Fruit fly (Drosophila melanogaster) whole organism, embryonic: ENCODE measurements around the gene cv-c.
A peak's percentile ranks its signal among the peaks of the same experiment; 100 is the strongest.

Source experiments
- Abd-B ChIP-seq: fragments of 200-800 bp; sonication (Bioruptor generic); optimal IDR thresholded peaks from 2 replicates; lab custom pipeline; 2018; ENCODE audit warnings: missing biosample characterization, mild to moderate bottlenecking, missing genetic modification characterization, moderate library complexity
- Atf-2 ChIP-seq: fragments of 200-800 bp; sonication (Bioruptor generic); optimal IDR thresholded peaks from 2 replicates; lab custom pipeline; 2016; ENCODE audit warnings: missing biosample characterization, missing genetic modification characterization
- BEAF-32 ChIP-seq: fragments of 200-800 bp; sonication (Bioruptor generic); optimal IDR thresholded peaks from 3 replicates; lab custom pipeline; 2017; ENCODE audit warnings: missing biosample characterization, missing genetic modification characterization, mild to moderate bottlenecking, moderate library complexity, missing genetic modification reagents
- Blimp-1 ChIP-seq: fragments of 200-800 bp; sonication (Bioruptor generic); optimal IDR thresholded peaks from 3 replicates; lab custom pipeline; 2018; ENCODE audit warnings: missing biosample characterization, missing genetic modification characterization, mild to moderate bottlenecking, moderate library complexity, missing genetic modification reagents
- BtbVII ChIP-seq: fragments of 200-800 bp; sonication (Bioruptor generic); optimal IDR thresholded peaks from 3 replicates; lab custom pipeline; 2017; ENCODE audit warnings: missing biosample characterization, mild to moderate bottlenecking, missing genetic modification characterization
- CG1024 ChIP-seq: fragments of 200-800 bp; sonication (Bioruptor generic); IDR thresholded peaks from 2 replicates; pipeline ENCODE4 v1.3.6; 2022; ENCODE audit warnings: missing biosample characterization, missing genetic modification characterization
- CG11093 ChIP-seq: fragments of 200-800 bp; sonication (Bioruptor generic); IDR thresholded peaks from 3 replicates; pipeline ENCODE4 v1.3.6; 2022; ENCODE audit warnings: missing biosample characterization, missing genetic modification characterization
- CG12071 ChIP-seq: fragments of 200-800 bp; sonication (Bioruptor generic); optimal IDR thresholded peaks from 3 replicates; lab custom pipeline; 2018; ENCODE audit warnings: missing biosample characterization, mild to moderate bottlenecking, missing genetic modification characterization
- CG12104 ChIP-seq: fragments of 200-800 bp; sonication (Bioruptor generic); optimal IDR thresholded peaks from 3 replicates; lab custom pipeline; 2016; ENCODE audit warnings: missing biosample characterization, missing genetic modification characterization
- CG12942 ChIP-seq: fragments of 200-800 bp; sonication (Bioruptor generic); optimal IDR thresholded peaks from 3 replicates; lab custom pipeline; 2016; ENCODE audit warnings: missing biosample characterization, missing genetic modification characterization
- CG13424 ChIP-seq: fragments of 200-800 bp; sonication (Bioruptor generic); optimal IDR thresholded peaks from 2 replicates; lab custom pipeline; 2019; ENCODE audit warnings: missing biosample characterization, mild to moderate bottlenecking, missing genetic modification characterization, moderate library complexity
- CG14050 ChIP-seq: fragments of 200-800 bp; sonication (Bioruptor generic); IDR thresholded peaks from 3 replicates; pipeline ENCODE4 v1.3.6; 2022; ENCODE audit warnings: missing biosample characterization, missing genetic modification characterization
- CG15601 ChIP-seq: fragments of 200-800 bp; sonication (Bioruptor generic); optimal IDR thresholded peaks from 3 replicates; lab custom pipeline; 2019; ENCODE audit warnings: missing biosample characterization, mild to moderate bottlenecking, missing genetic modification characterization, moderate library complexity
- CG16779 ChIP-seq: fragments of 200-800 bp; sonication (Bioruptor generic); IDR thresholded peaks from 2 replicates; pipeline ENCODE4 v1.3.6; 2022; ENCODE audit warnings: missing biosample characterization, missing genetic modification characterization
- CG17359 ChIP-seq: fragments of 200-800 bp; sonication (Bioruptor generic); optimal IDR thresholded peaks from 3 replicates; lab custom pipeline; 2018; ENCODE audit warnings: missing biosample characterization, mild to moderate bottlenecking, missing genetic modification characterization, moderate library complexity
- CG17361 ChIP-seq: fragments of 200-800 bp; sonication (Bioruptor generic); IDR thresholded peaks from 3 replicates; pipeline ENCODE4 v1.3.6; 2022; ENCODE audit warnings: missing biosample characterization, missing genetic modification characterization
- CG17385 ChIP-seq: fragments of 200-800 bp; sonication (Bioruptor generic); optimal IDR thresholded peaks from 3 replicates; lab custom pipeline; 2018; ENCODE audit warnings: missing biosample characterization, mild to moderate bottlenecking, missing genetic modification characterization
- CG1792 ChIP-seq: fragments of 200-800 bp; sonication (Bioruptor generic); optimal IDR thresholded peaks from 2 replicates; lab custom pipeline; 2016; ENCODE audit warnings: missing biosample characterization, missing genetic modification characterization
- CG2129 ChIP-seq: fragments of 200-800 bp; sonication (Bioruptor generic); IDR thresholded peaks from 2 replicates; pipeline ENCODE4 v1.3.6; 2022; ENCODE audit warnings: missing biosample characterization, missing genetic modification characterization; ENCODE audit not compliant: partially characterized antibody
- CG3163 ChIP-seq: fragments of 200-800 bp; sonication (Bioruptor generic); optimal IDR thresholded peaks from 3 replicates; lab custom pipeline; 2016; ENCODE audit warnings: missing biosample characterization, missing genetic modification characterization
- CG33557 ChIP-seq: fragments of 200-800 bp; sonication (Bioruptor generic); optimal IDR thresholded peaks from 2 replicates; lab custom pipeline; 2019; ENCODE audit warnings: missing biosample characterization, mild to moderate bottlenecking, missing genetic modification characterization, moderate library complexity
- CG3407 ChIP-seq: fragments of 200-800 bp; sonication (Bioruptor generic); optimal IDR thresholded peaks from 2 replicates; lab custom pipeline; 2018; ENCODE audit warnings: missing biosample characterization, mild to moderate bottlenecking, missing genetic modification characterization
- CG3847 ChIP-seq: fragments of 200-800 bp; sonication (Bioruptor generic); IDR thresholded peaks from 2 replicates; pipeline ENCODE4 v1.3.6; 2022; ENCODE audit warnings: missing biosample characterization, missing genetic modification characterization
- CG4730 ChIP-seq: fragments of 200-800 bp; sonication (Bioruptor generic); IDR thresholded peaks from 2 replicates; pipeline ENCODE4 v1.3.6; 2022; ENCODE audit warnings: missing biosample characterization, missing genetic modification characterization
- CG4854 ChIP-seq: fragments of 200-800 bp; sonication (Bioruptor generic); optimal IDR thresholded peaks from 2 replicates; lab custom pipeline; 2016; ENCODE audit warnings: missing biosample characterization, missing genetic modification characterization, inconsistent platforms
- CG7271 ChIP-seq: fragments of 200-800 bp; sonication (Bioruptor generic); optimal IDR thresholded peaks from 2 replicates; lab custom pipeline; 2018; ENCODE audit warnings: missing biosample characterization, mild to moderate bottlenecking, missing genetic modification characterization, moderate library complexity
- CG7556 ChIP-seq: fragments of 200-800 bp; sonication (Bioruptor generic); optimal IDR thresholded peaks from 2 replicates; lab custom pipeline; 2017; ENCODE audit warnings: missing biosample characterization, mild to moderate bottlenecking, missing genetic modification characterization
- CG8359 ChIP-seq: fragments of 200-800 bp; sonication (Bioruptor generic); optimal IDR thresholded peaks from 2 replicates; lab custom pipeline; 2017; ENCODE audit warnings: missing biosample characterization, mild to moderate bottlenecking, missing genetic modification characterization, borderline replicate concordance
- CG9817 ChIP-seq: fragments of 200-800 bp; sonication (Bioruptor generic); optimal IDR thresholded peaks from 2 replicates; lab custom pipeline; 2018; ENCODE audit warnings: missing biosample characterization, mild to moderate bottlenecking, missing genetic modification characterization, moderate library complexity
- CoRest ChIP-seq: fragments of 200-800 bp; sonication (Bioruptor generic); optimal IDR thresholded peaks from 3 replicates; lab custom pipeline; 2018; ENCODE audit warnings: missing biosample characterization, mild to moderate bottlenecking, missing genetic modification characterization, moderate library complexity
- D19A ChIP-seq: fragments of 200-800 bp; optimal IDR thresholded peaks from 3 replicates; lab custom pipeline; 2019; ENCODE audit warnings: missing biosample characterization, mild to moderate bottlenecking, missing genetic modification characterization, moderate library complexity
- Fer3 ChIP-seq: fragments of 200-800 bp; sonication (Bioruptor generic); optimal IDR thresholded peaks from 2 replicates; lab custom pipeline; 2018; ENCODE audit warnings: missing biosample characterization, mild to moderate bottlenecking, missing genetic modification characterization, moderate library complexity
- Gsc ChIP-seq: fragments of 200-800 bp; sonication (Bioruptor generic); IDR thresholded peaks from 2 replicates; pipeline ENCODE4 v1.3.6; 2022; ENCODE audit warnings: missing biosample characterization, missing genetic modification characterization
- HHEX ChIP-seq: fragments of 200-800 bp; sonication (Bioruptor generic); optimal IDR thresholded peaks from 3 replicates; lab custom pipeline; 2017; ENCODE audit warnings: missing biosample characterization, mild to moderate bottlenecking, missing genetic modification characterization, missing genetic modification reagents
- NC2α ChIP-seq: fragments of 200-800 bp; sonication (Bioruptor generic); optimal IDR thresholded peaks from 2 replicates; lab custom pipeline; 2016; ENCODE audit warnings: missing biosample characterization, missing genetic modification characterization
- Spps ChIP-seq: fragments of 200-800 bp; sonication (Bioruptor generic); optimal IDR thresholded peaks from 2 replicates; lab custom pipeline; 2018; ENCODE audit warnings: missing biosample characterization, mild to moderate bottlenecking, missing genetic modification characterization
- cg ChIP-seq: fragments of 200-800 bp; sonication (Bioruptor generic); optimal IDR thresholded peaks from 3 replicates; lab custom pipeline; 2019; ENCODE audit warnings: missing biosample characterization, mild to moderate bottlenecking, missing genetic modification characterization, moderate library complexity
- dan ChIP-seq: fragments of 200-800 bp; sonication (Bioruptor generic); IDR thresholded peaks from 2 replicates; pipeline ENCODE4 v1.3.6; 2022; ENCODE audit warnings: missing biosample characterization, missing genetic modification characterization
- danr ChIP-seq: fragments of 200-800 bp; sonication (Bioruptor generic); IDR thresholded peaks from 2 replicates; pipeline ENCODE4 v1.3.6; 2022; ENCODE audit warnings: missing biosample characterization, missing genetic modification characterization
- fru ChIP-seq: fragments of >200 bp; optimal IDR thresholded peaks from 2 replicates; lab custom pipeline; 2017
- her ChIP-seq: fragments of 200-800 bp; sonication (Bioruptor generic); optimal IDR thresholded peaks from 2 replicates; lab custom pipeline; 2016; ENCODE audit warnings: missing biosample characterization, missing genetic modification characterization
- jumu ChIP-seq: fragments of 200-800 bp; sonication (Bioruptor generic); optimal IDR thresholded peaks from 3 replicates; lab custom pipeline; 2016; ENCODE audit warnings: missing biosample characterization, missing genetic modification characterization
- pb ChIP-seq: fragments of 200-800 bp; sonication (Bioruptor generic); optimal IDR thresholded peaks from 3 replicates; lab custom pipeline; 2016; ENCODE audit warnings: missing biosample characterization, missing genetic modification characterization
- pfk ChIP-seq: fragments of 200-800 bp; sonication (Bioruptor generic); optimal IDR thresholded peaks from 2 replicates; lab custom pipeline; 2018; ENCODE audit warnings: missing biosample characterization, mild to moderate bottlenecking, missing genetic modification characterization, moderate library complexity
- pho ChIP-seq: fragments of 200-800 bp; sonication (Bioruptor generic); optimal IDR thresholded peaks from 2 replicates; lab custom pipeline; 2016; ENCODE audit warnings: missing biosample characterization, missing genetic modification characterization
- ranshi ChIP-seq: fragments of 200-800 bp; sonication (Bioruptor generic); IDR thresholded peaks from 2 replicates; pipeline ENCODE4 v1.3.6; 2022; ENCODE audit warnings: missing biosample characterization, missing genetic modification characterization
- sd ChIP-seq: fragments of 200-800 bp; sonication (Bioruptor generic); optimal IDR thresholded peaks from 3 replicates; lab custom pipeline; 2018; ENCODE audit warnings: missing biosample characterization, mild to moderate bottlenecking, missing genetic modification characterization, moderate library complexity
- sisA ChIP-seq: fragments of 200-800 bp; sonication (Bioruptor generic); IDR thresholded peaks from 2 replicates; pipeline ENCODE4 v1.3.6; 2022; ENCODE audit warnings: missing biosample characterization, missing genetic modification characterization
- wor ChIP-seq: fragments of 200-800 bp; sonication (Bioruptor generic); IDR thresholded peaks from 2 replicates; pipeline ENCODE4 v1.3.6; 2022; ENCODE audit warnings: missing biosample characterization, missing genetic modification characterization
- yki ChIP-seq: fragments of >200 bp; optimal IDR thresholded peaks from 3 replicates; lab custom pipeline; 2018

cv-c gene

DNA sequence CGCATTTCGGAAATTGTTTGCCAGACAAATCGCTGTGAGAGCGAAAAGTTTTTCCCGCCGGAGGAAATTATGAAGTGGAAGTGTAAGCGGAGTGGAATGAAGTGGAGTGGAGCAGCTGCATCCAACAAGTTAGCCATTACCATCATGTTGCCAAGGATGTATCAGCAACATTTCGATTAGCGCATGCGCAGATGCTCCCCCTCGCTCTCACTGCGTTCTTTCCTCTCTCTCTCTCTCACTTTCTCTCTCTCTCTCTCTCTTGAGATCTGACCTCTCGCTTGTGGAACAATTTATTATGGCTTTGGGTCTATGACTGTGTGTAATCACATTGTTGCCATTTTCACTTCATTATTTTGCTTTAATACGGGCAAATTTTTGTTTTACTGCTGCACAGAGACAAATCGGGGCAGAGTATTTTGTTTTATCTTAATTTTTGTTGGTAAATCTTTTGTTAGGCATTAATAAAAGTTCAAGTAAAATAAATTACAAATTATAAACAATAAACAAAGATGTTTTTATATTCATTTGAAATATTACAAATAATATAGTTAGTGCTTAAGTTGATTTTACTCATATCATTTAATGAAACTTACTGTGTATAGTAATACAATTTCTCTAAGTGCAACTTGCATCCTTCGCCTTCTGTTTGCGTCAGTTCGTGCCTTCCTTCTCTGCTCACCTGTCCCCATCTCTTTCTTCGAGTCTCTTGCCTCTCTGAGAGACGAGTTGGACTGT is 99.0 kb downstream of the cv-c start (continued):
- TF ChIP-seq cg (GFP tag; lab: Kevin White, UChicago) (peak; percentile 1), CG4854 (GFP tag; lab: Kevin White, UChicago) (peak; percentile 33), CG17361 (GFP tag; lab: Robert Waterston, UW) (peak; percentile 90), Atf-2 (GFP tag; lab: Kevin White, UChicago) (no peak), D19A (peak; percentile 81), sd (tag; lab: Kevin White, UChicago) (peak; percentile 75), pb (GFP tag; lab: Kevin White, UChicago) (no peak), Fer3 (tag; lab: Kevin White, UChicago) (peak; percentile 79), CG7556 (peak; percentile 94), CG16779 (0 out of 2 replicates have a peak, but pooled peaks have one; percentile 22), jumu (GFP tag; lab: Kevin White, UChicago) (no peak), CG14050 (GFP tag; lab: Robert Waterston, UW) (peak; percentile 21; the same call in 1 of the 3 replicates), CG12071 (GFP tag; lab: Kevin White, UChicago) (peak; percentile 63), CG15601 (tag; lab: Kevin White, UChicago) (peak; percentile 75), BEAF-32 (GFP tag; lab: Kevin White, UChicago) (no peak), yki (lab: Kevin White, UChicago) (peak; percentile 73), dan (GFP tag; lab: Robert Waterston, UW) (no peak), CG17359 (tag; lab: Kevin White, UChicago) (peak; percentile 85), fru (lab: Kevin White, UChicago) (no peak), CG33557 (peak; percentile 49), CG1024 (GFP tag; lab: Robert Waterston, UW) (no peak; the same call in 1 of the 2 replicates), CoRest (tag; lab: Kevin White, UChicago) (peak; percentile 88), BtbVII (GFP tag; lab: Kevin White, UChicago) (peak; percentile 79), CG8359 (GFP tag; lab: Kevin White, UChicago) (no peak), Gsc (GFP tag; lab: Robert Waterston, UW) (no peak), pho (GFP tag; lab: Kevin White, UChicago) (peak; percentile 38), CG7271 (tag; lab: Kevin White, UChicago) (peak; percentile 5), CG2129 (no peak), CG4730 (GFP tag; lab: Robert Waterston, UW) (peak; percentile 42), pfk (no peak), sisA (GFP tag; lab: Robert Waterston, UW) (peak; percentile 44; the same call in 1 of the 2 replicates), her (GFP tag; lab: Kevin White, UChicago) (no peak), danr (GFP tag; lab: Robert Waterston, UW) (0 out of 2 replicates have a peak, but pooled peaks have one; percentile 46), CG12942 (GFP tag; lab: Kevin White, UChicago) (peak; percentile 76), Spps (tag; lab: Kevin White, UChicago) (peak; percentile 62), ranshi (GFP tag; lab: Robert Waterston, UW) (peak; percentile 64), CG9817 (peak; percentile 65), CG3407 (GFP tag; lab: Kevin White, UChicago) (peak; percentile 92), Abd-B (GFP tag; lab: Kevin White, UChicago) (peak; percentile 84), wor (GFP tag; lab: Robert Waterston, UW) (no peak), CG12104 (GFP tag; lab: Kevin White, UChicago) (peak; percentile 71), HHEX (GFP tag; lab: Kevin White, UChicago) (peak; percentile 75), CG13424 (tag; lab: Kevin White, UChicago) (peak; percentile 86), CG3847 (peak; percentile 61), CG17385 (GFP tag; lab: Kevin White, UChicago) (peak; percentile 73), Blimp-1 (peak; percentile 81), CG3163 (GFP tag; lab: Kevin White, UChicago) (no peak), CG11093 (0 out of 3 replicates have a peak, but pooled peaks have one; percentile 28), NC2α (GFP tag; lab: Kevin White, UChicago) (no peak), CG1792 (no peak)
